Fruit fly (Drosophila melanogaster): ENCODE results near the gene CG31689.
A peak's percentile ranks its signal among the peaks of the same experiment; 100 is the strongest.

Gene CG31689

DNA sequence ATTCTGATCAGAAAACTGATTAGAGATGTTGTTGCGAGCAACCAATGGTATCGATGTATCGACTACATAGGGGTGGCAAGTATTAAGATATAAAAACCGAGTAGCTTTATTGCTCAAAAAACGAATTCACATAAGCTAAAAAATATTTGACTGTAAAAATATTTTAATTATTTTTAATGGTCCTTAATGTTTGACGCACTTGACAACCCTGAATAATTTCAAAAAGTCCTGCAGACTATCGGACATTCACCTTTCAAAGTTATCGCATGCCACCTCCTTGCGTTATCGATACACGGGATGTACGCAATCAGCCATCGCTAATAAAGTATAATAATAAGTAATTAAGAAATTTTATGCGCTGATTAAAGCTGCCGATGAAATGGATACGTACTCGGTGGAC is 34.2 kb downstream of the CG31689 start, which contains the start of the genes HemK2, Snapin and Tnpo-SR (continued):
- TF ChIP-seq CHES-1-like (GFP tag; optimal IDR thresholded peaks at IDR 0.05) (peak; percentile 85), Blimp-1 (GFP tag; optimal IDR thresholded peaks at IDR 0.05) (peak; percentile 87), HLH54F (GFP tag; optimal IDR thresholded peaks at IDR 0.05) (peak; percentile 86), sd (tag; optimal IDR thresholded peaks at IDR 0.05) (peak; percentile 85), lbe (GFP tag; optimal IDR thresholded peaks at IDR 0.05) (peak; percentile 93), exex (tag; optimal IDR thresholded peaks at IDR 0.05) (peak; percentile 81), Fer2 (tag; optimal IDR thresholded peaks at IDR 0.05) (peak; percentile 91), psq (GFP tag; optimal IDR thresholded peaks at IDR 0.05) (peak; percentile 67), Dek (tag; optimal IDR thresholded peaks at IDR 0.05) (peak; percentile 91), CG1602 (GFP tag; optimal IDR thresholded peaks at IDR 0.05) (peak; percentile 92), Pdp1 (GFP tag; optimal IDR thresholded peaks at IDR 0.05) (peak; percentile 86 to 88), CG13296 (GFP tag; optimal IDR thresholded peaks at IDR 0.05) (peak; percentile 89), CG3838 (GFP tag; optimal IDR thresholded peaks at IDR 0.05) (peak; percentile 80), sob (GFP tag; IDR thresholded peaks at IDR 0.05) (peak; percentile 96), CG33557 (GFP tag; optimal IDR thresholded peaks at IDR 0.05) (peak; percentile 84), fd64A (GFP tag; optimal IDR thresholded peaks at IDR 0.05) (peak; percentile 24), CG5245 (GFP tag; optimal IDR thresholded peaks at IDR 0.05) (peak; percentile 83), vnd (GFP tag; IDR thresholded peaks at IDR 0.05; ENCODE audit: partially characterized antibody) (peak; percentile 94), PHDP (tag; optimal IDR thresholded peaks at IDR 0.05) (peak; percentile 92), CG10274 (GFP tag; optimal IDR thresholded peaks at IDR 0.05) (peak; percentile 71), Adf1 (GFP tag; IDR thresholded peaks at IDR 0.05) (peak; percentile 75), Fer1 (GFP tag; optimal IDR thresholded peaks at IDR 0.05) (peak; percentile 92), gro (GFP tag; optimal IDR thresholded peaks at IDR 0.05) (peak; percentile 91), CG14965 (GFP tag; optimal IDR thresholded peaks at IDR 0.05; ENCODE audit: borderline replicate concordance) (no peak), CG12744 (GFP tag; optimal IDR thresholded peaks at IDR 0.05) (peak; percentile 87), Oli (tag; optimal IDR thresholded peaks at IDR 0.05) (peak; percentile 80), CG11456 (GFP tag; IDR thresholded peaks at IDR 0.05) (peak; percentile 95), pnt (GFP tag; optimal IDR thresholded peaks at IDR 0.05) (peak; percentile 74), maf-S (GFP tag; optimal IDR thresholded peaks at IDR 0.05) (peak; percentile 84), Chrac-16 (GFP tag; optimal IDR thresholded peaks at IDR 0.05) (peak; percentile 93), MTF-1 (GFP tag; optimal IDR thresholded peaks at IDR 0.05; ENCODE audit: borderline replicate concordance) (peak; percentile 64), wor (GFP tag; IDR thresholded peaks at IDR 0.05) (peak; percentile 86), CG32767 (GFP tag; IDR thresholded peaks at IDR 0.05) (peak; percentile 83; the same call in 1 of the 2 replicates), CG14441 (GFP tag; IDR thresholded peaks at IDR 0.05) (peak; percentile 93), sna (GFP tag; IDR thresholded peaks at IDR 0.05; ENCODE audit: partially characterized antibody) (peak; percentile 98), cato (GFP tag; optimal IDR thresholded peaks at IDR 0.05; ENCODE audit: borderline replicate concordance) (peak; percentile 61), ems (GFP tag; optimal IDR thresholded peaks at IDR 0.05) (peak; percentile 82), Meics (GFP tag; optimal IDR thresholded peaks at IDR 0.05) (peak; percentile 88)

DNA sequence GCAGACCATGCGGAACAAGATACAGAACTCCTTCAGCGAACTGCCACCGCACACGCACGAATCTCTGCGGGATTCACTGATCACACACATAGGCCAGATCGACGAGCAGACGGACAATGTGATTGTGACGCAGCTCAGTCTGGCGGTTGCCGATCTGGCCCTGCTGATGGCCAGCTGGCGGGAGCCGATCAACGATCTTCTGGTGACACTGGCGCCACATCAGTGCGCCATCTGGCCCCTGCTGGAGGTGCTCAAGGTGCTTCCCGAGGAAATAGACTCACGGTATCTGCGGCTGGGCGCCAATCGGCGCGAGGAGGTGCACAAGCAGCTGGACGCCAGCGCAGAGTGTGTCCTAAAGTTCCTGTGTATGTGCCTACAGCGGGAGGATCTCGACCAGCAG is 34.8 kb downstream of the CG31689 start:
- TF ChIP-seq CG13296 (GFP tag; optimal IDR thresholded peaks at IDR 0.05): no peak
- TF ChIP-seq CG7745 (tag; optimal IDR thresholded peaks at IDR 0.05): no peak
- TF ChIP-seq CG42726 (GFP tag; IDR thresholded peaks at IDR 0.05; ENCODE audit: partially characterized antibody): 0 out of 2 replicates have a peak, but pooled peaks have one; percentile 21
- no peak for TF ChIP-seq Ssrp (tag; optimal IDR thresholded peaks at IDR 0.05)
- peak; percentile 29; the same call in 1 of the 2 replicates for TF ChIP-seq aop (GFP tag; IDR thresholded peaks at IDR 0.05)
- TF ChIP-seq sr (GFP tag; IDR thresholded peaks at IDR 0.05): 0 out of 3 replicates have a peak, but pooled peaks have one; percentile 12
- TF ChIP-seq zen2 (GFP tag; IDR thresholded peaks at IDR 0.05; ENCODE audit: partially characterized antibody): 0 out of 3 replicates have a peak, but pooled peaks have one; percentile 12
- TF ChIP-seq Ets65A (GFP tag): peak; percentile 67
- no peak for TF ChIP-seq Sox102F (GFP tag; optimal IDR thresholded peaks at IDR 0.05)
- TF ChIP-seq CG3726 (GFP tag; IDR thresholded peaks at IDR 0.05): 0 out of 3 replicates have a peak, but pooled peaks have one; percentile 54
- no peak for TF ChIP-seq pan (optimal IDR thresholded peaks at IDR 0.05)
- TF ChIP-seq pan (GFP tag; optimal IDR thresholded peaks at IDR 0.05 in 1 of 2, IDR thresholded peaks at IDR 0.05 in 1 of 2): peak in 1 of 2 experiments; percentile 24
- TF ChIP-seq Med (GFP tag): peak; percentile 36

All from whole organism, embryonic.